Worm (Caenorhabditis elegans): ENCODE data around the gene srj-38.

The srj-38 gene

DNA sequence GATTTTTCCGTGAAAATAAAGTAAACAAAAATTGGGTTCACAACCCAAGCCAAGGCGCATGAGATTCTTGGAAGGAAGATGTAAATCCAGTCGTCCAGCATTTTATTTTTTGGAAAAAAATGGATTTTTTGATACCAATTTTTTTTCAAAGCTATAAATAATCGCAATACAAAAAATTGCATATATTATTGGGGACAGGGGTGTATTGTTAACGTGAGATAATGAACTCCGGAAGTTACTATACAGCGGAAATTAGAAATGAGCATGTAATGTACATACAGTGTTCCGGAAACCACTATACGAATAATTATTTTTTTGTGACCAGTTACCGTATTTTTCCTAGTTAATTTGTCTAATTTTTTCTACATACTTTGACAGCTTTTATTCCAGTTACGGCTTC, at the start of gene srj-38:
Gene srj-38 (minus strand): TSS at position 101 of the 400 bp plus-strand sequence.
- TF ChIP-seq fos-1 (tag; optimal IDR thresholded peaks at IDR 0.05) (no peak), ceh-16 (tag; optimal IDR thresholded peaks at IDR 0.05) (no peak), elt-3 (tag; optimal IDR thresholded peaks at IDR 0.05) (no peak), nfya-1 (tag; optimal IDR thresholded peaks at IDR 0.05; ENCODE audit: insufficient read depth) (no peak), skn-1 (tag; optimal IDR thresholded peaks at IDR 0.05) (no peak), nhr-11 (tag; optimal IDR thresholded peaks at IDR 0.05) (no peak), jun-1 (tag; optimal IDR thresholded peaks at IDR 0.05) (no peak), hmg-11 (tag; optimal IDR thresholded peaks at IDR 0.05) (no peak), lin-39 (tag; optimal IDR thresholded peaks at IDR 0.05) (no peak), unc-62 (GFP tag; optimal IDR thresholded peaks at IDR 0.05) (no peak), ama-1 (optimal IDR thresholded peaks at IDR 0.05) (no peak), nhr-67 (tag; optimal IDR thresholded peaks at IDR 0.05) (no peak), pqm-1 (tag; optimal IDR thresholded peaks at IDR 0.05) (no peak), mdl-1 (tag; optimal IDR thresholded peaks at IDR 0.05) (no peak), nhr-76 (tag; optimal IDR thresholded peaks at IDR 0.05) (no peak), ceh-82 (tag; optimal IDR thresholded peaks at IDR 0.05) (no peak), R02D3.7 (tag; optimal IDR thresholded peaks at IDR 0.05) (no peak)

DNA sequence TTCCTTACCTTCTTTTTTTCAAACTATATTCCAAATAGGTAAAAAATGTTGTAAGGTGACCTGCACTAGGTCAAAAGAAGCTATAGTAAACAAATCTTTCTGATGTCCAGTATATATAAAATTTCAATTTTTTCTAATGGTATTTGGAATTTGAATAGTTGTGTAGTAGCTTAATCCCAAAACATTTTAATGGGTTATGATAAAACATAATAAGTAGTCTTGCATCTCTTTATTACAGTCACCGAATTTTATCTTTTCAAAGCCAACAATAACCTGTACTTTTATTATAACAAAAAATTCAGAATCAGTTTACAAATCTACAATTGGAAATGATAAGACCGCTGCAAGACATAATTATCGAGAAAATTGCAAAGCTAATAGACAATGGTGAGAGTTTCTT, 33.3 kb upstream of the srj-38 start, which contains the start of gene H24K24.2:
Gene H24K24.2 (plus strand): TSS at position 301 of the 400 bp plus-strand sequence.
- no peak for TF ChIP-seq ceh-9 (tag; optimal IDR thresholded peaks at IDR 0.05)
- no peak for TF ChIP-seq ZK546.5 (tag; optimal IDR thresholded peaks at IDR 0.05)
- no peak for TF ChIP-seq tbx-2 (tag; optimal IDR thresholded peaks at IDR 0.05)
- no peak for TF ChIP-seq snpc-4 (tag; optimal IDR thresholded peaks at IDR 0.05)
- TF ChIP-seq jun-1 (tag; optimal IDR thresholded peaks at IDR 0.05) = no peak
- TF ChIP-seq fkh-2 (tag; optimal IDR thresholded peaks at IDR 0.05) = no peak
- TF ChIP-seq elt-2 (tag; optimal IDR thresholded peaks at IDR 0.05) = no peak

DNA sequence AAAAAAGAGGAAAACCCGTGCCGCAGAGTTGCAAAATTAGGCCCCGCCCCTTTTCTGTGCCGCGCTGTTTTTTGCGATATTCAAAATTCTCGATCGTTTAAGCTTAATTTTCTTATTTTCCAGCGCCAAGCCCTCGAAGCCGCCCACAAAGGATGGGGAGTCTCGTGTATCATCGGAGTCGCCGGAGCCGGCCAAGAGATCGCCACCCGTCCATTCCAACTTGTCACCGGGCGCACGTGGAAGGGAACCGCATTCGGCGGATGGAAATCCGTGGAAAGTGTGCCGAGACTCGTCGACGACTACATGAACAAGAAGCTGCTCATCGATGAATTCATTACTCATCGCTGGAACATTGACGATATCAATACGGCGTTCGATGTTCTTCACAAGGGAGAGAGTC, 31.5 kb upstream of the srj-38 start:
- no peak for TF ChIP-seq nhr-12 (tag; optimal IDR thresholded peaks at IDR 0.05)
- TF ChIP-seq ceh-9 (tag; optimal IDR thresholded peaks at IDR 0.05) = no peak
- no peak for TF ChIP-seq aly-2 (tag; optimal IDR thresholded peaks at IDR 0.05)
- TF ChIP-seq elt-2 (tag; optimal IDR thresholded peaks at IDR 0.05) = no peak

DNA sequence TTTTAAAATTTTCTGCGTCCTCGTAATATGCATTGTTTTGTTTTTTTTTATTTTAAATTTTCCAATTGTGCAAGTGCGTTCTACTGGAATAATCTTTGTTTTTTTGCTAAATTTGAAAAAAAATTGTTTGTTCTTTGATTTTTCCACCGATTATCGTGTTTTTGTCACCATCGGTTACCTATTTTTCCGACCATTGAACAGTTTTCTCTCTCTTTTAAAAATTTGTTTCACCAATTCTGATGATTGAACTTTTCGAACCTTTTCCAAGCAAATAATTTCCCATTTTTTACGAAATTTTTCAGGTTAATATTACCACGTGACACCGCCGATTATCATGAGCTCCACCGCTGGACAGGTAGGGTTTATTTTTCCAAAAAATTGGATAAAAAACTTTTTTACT, 27.2 kb upstream of the srj-38 start, which contains the start of gene adh-5:
Gene adh-5 (plus strand): TSS at position 301 of the 400 bp plus-strand sequence.
- TF ChIP-seq ztf-4 (tag; optimal IDR thresholded peaks at IDR 0.05) (no peak), fkh-2 (tag; optimal IDR thresholded peaks at IDR 0.05) (no peak), hmg-11 (tag; optimal IDR thresholded peaks at IDR 0.05) (no peak), ceh-9 (tag; optimal IDR thresholded peaks at IDR 0.05) (no peak), ztf-11 (tag; optimal IDR thresholded peaks at IDR 0.05) (no peak), zag-1 (tag; optimal IDR thresholded peaks at IDR 0.05) (no peak), nhr-67 (tag; optimal IDR thresholded peaks at IDR 0.05) (no peak)

DNA sequence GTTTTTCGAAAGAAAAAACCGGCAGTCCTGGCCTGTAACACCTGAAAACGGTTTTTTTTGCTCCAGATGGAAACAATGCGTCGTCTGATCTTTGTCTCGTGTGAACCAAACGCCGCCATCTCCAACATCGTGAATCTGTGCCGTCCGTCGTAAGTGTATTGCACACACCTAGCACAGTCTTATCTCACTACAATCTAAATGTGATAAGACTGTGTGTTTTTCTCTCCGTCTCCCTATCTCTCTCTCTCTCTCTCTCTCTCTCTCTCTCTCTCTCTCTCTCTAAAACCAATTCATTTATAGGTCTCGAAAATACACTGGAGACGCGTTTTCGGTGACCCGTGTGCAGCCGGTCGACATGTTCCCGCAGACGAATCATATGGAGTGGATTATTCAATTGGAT, 26.4 kb upstream of the srj-38 start:
- no peak for TF ChIP-seq mdl-1 (tag; optimal IDR thresholded peaks at IDR 0.05)
- peak; percentile 79 for TF ChIP-seq pqm-1 (tag; optimal IDR thresholded peaks at IDR 0.05)
- TF ChIP-seq elt-2 (tag; optimal IDR thresholded peaks at IDR 0.05) = peak; percentile 96
- TF ChIP-seq pha-4 (tag; optimal IDR thresholded peaks at IDR 0.05) = peak; percentile 17
- peak; percentile 55 for TF ChIP-seq lin-15B (tag; optimal IDR thresholded peaks at IDR 0.05)
- peak in 1 of 3 experiments; percentile 61 for TF ChIP-seq elt-3 (tag; optimal IDR thresholded peaks at IDR 0.05)
- no peak for TF ChIP-seq snpc-4 (tag; optimal IDR thresholded peaks at IDR 0.05)
- TF ChIP-seq sea-2 (GFP tag; optimal IDR thresholded peaks at IDR 0.05) = no peak

DNA sequence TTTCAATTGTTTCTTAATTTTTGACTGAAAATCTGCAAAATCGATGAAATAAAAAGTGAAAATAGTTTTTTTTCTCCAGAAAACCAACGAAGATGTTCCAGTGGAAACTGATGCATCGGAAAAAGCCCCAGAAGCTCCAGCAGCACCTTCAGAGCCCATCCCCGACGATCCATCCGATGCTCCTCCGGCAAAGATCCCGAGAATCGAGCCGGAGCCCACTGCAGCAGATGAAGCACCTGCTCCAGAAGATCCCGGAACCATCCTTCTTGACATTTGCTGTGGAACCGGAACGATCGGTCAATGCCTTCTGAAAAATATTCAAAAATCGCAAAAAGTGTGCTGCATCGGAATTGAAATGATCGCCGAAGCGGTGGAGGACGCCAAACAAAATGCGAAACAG, 24.5 kb upstream of the srj-38 start:
- TF ChIP-seq unc-62 (GFP tag; optimal IDR thresholded peaks at IDR 0.05) (no peak), egl-27 (tag; optimal IDR thresholded peaks at IDR 0.05) (no peak), snpc-4 (tag; optimal IDR thresholded peaks at IDR 0.05) (no peak), lin-39 (tag; optimal IDR thresholded peaks at IDR 0.05) (no peak), aly-2 (tag; optimal IDR thresholded peaks at IDR 0.05) (no peak), ztf-11 (tag; optimal IDR thresholded peaks at IDR 0.05) (no peak), unc-39 (tag; optimal IDR thresholded peaks at IDR 0.05) (no peak), ztf-4 (tag; optimal IDR thresholded peaks at IDR 0.05) (no peak), ZK546.5 (tag; optimal IDR thresholded peaks at IDR 0.05) (no peak), hmg-11 (tag; optimal IDR thresholded peaks at IDR 0.05) (no peak), fkh-10 (GFP tag; optimal IDR thresholded peaks at IDR 0.05) (no peak), elt-1 (tag; optimal IDR thresholded peaks at IDR 0.05) (no peak), nhr-77 (tag; optimal IDR thresholded peaks at IDR 0.05) (no peak), nhr-43 (tag; optimal IDR thresholded peaks at IDR 0.05; ENCODE audit: poor library complexity, severe bottlenecking) (no peak), ceh-16 (tag; optimal IDR thresholded peaks at IDR 0.05) (no peak), lsy-12 (tag; optimal IDR thresholded peaks at IDR 0.05) (no peak)

All from whole organism, L3 larva.